Worm (Caenorhabditis elegans): Measurements from ENCODE around the gene F36H1.12.

ce11 chrIV:11006868-11007267, 46.6 kb downstream of the F36H1.12 start:
- no peak for TF ChIP-seq fos-1 (tag; optimal IDR thresholded peaks at IDR 0.05)
- TF ChIP-seq nhr-76 (tag; optimal IDR thresholded peaks at IDR 0.05), result no peak
- TF ChIP-seq ama-1 (optimal IDR thresholded peaks at IDR 0.05), result no peak
- no peak for TF ChIP-seq ztf-11 (tag; optimal IDR thresholded peaks at IDR 0.05)
- no peak for TF ChIP-seq unc-39 (tag; optimal IDR thresholded peaks at IDR 0.05)
- no peak for TF ChIP-seq elt-1 (tag; optimal IDR thresholded peaks at IDR 0.05)
- TF ChIP-seq fkh-10 (GFP tag; optimal IDR thresholded peaks at IDR 0.05), result no peak
- TF ChIP-seq pha-4 (tag; optimal IDR thresholded peaks at IDR 0.05), result no peak
- TF ChIP-seq nhr-237 (tag; optimal IDR thresholded peaks at IDR 0.05), result no peak
